Worm (Caenorhabditis elegans): ENCODE results near the gene znf-474.

DNA sequence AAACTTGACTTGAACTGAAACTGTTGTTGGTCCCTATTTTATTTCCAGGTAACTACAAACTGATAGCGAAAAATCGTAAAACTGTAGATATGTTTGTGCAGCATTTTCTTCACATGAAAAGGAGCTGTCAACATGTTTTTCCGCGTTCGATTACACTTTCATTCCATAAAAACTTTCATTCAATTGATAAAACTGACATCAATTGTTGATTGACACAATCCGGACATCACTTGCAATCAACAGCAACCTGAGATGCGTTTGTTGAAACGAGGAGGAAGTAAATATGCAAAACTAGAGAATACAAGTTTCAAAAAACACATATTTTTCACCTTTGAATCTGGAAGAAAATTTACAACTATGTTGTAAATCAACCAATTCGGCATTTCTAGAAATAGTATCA lies 47.6 kb downstream of the znf-474 start:
- TF ChIP-seq unc-62 (GFP tag; optimal IDR thresholded peaks at IDR 0.05 in 1 of 2), result peak in 1 of 2 experiments; percentile 38
- no peak for TF ChIP-seq unc-62 (tag; optimal IDR thresholded peaks at IDR 0.05)
- TF ChIP-seq ZK546.5 (tag; optimal IDR thresholded peaks at IDR 0.05), result no peak
- no peak for TF ChIP-seq mdl-1 (tag; optimal IDR thresholded peaks at IDR 0.05)
- TF ChIP-seq snpc-4 (tag; optimal IDR thresholded peaks at IDR 0.05), result no peak
- no peak for TF ChIP-seq lsy-2 (tag; optimal IDR thresholded peaks at IDR 0.05)
- no peak for TF ChIP-seq lin-13 (GFP tag; optimal IDR thresholded peaks at IDR 0.05)
- no peak for TF ChIP-seq nhr-76 (tag; optimal IDR thresholded peaks at IDR 0.05)
- peak; percentile 11 for TF ChIP-seq T20F7.1 (GFP tag; optimal IDR thresholded peaks at IDR 0.05)
- no peak for TF ChIP-seq jun-1 (tag; optimal IDR thresholded peaks at IDR 0.05)
- no peak for TF ChIP-seq tag-97 (GFP tag; IDR thresholded peaks at IDR 0.05)
- TF ChIP-seq snpc-1.2 (GFP tag; IDR thresholded peaks at IDR 0.05), result no peak
